Worm (Caenorhabditis elegans) whole organism, mixed stage, embryonic: Measurements from ENCODE around the gene gldi-8.

Experiments
- M03D4.4 ChIP-seq: sonication (generic microtip); optimal IDR thresholded peaks from 2 replicates; lab custom pipeline; 2017; ENCODE audit warnings: mild to moderate bottlenecking, missing genetic modification characterization, missing compliant biosample characterization
- bed-3 ChIP-seq: fragments of 200-800 bp; sonication (Bioruptor generic); optimal IDR thresholded peaks from 3 replicates; lab custom pipeline; 2018; ENCODE audit warnings: mild to moderate bottlenecking, missing genetic modification characterization, moderate library complexity, missing compliant biosample characterization
- blmp-1 ChIP-seq: fragments of 150-350 bp; optimal IDR thresholded peaks from 2 replicates; lab custom pipeline; 2014; ENCODE audit warnings: missing biosample characterization, missing genetic modification characterization
- ceh-39 ChIP-seq: fragments of 150-350 bp; optimal IDR thresholded peaks from 2 replicates; lab custom pipeline; 2014; ENCODE audit warnings: missing biosample characterization, missing genetic modification characterization
- ceh-43 ChIP-seq: fragments of 200-800 bp; sonication (Bioruptor generic); optimal IDR thresholded peaks from 2 replicates; lab custom pipeline; 2018; ENCODE audit warnings: mild to moderate bottlenecking, missing genetic modification characterization, moderate library complexity, missing compliant biosample characterization
- ceh-83 ChIP-seq: fragments of 200-800 bp; sonication (Bioruptor generic); optimal IDR thresholded peaks from 2 replicates; lab custom pipeline; 2018; ENCODE audit warnings: mild to moderate bottlenecking, missing genetic modification characterization, missing compliant biosample characterization
- ces-1 ChIP-seq: fragments of 150-350 bp; optimal IDR thresholded peaks from 2 replicates; lab custom pipeline; 2014; ENCODE audit warnings: missing biosample characterization, missing genetic modification reagents, missing genetic modification characterization
- cnd-1 ChIP-seq: fragments of 200-800 bp; sonication (Bioruptor generic); optimal IDR thresholded peaks from 2 replicates; lab custom pipeline; 2018; ENCODE audit warnings: mild to moderate bottlenecking, missing genetic modification characterization, missing compliant biosample characterization
- drap-1 ChIP-seq: fragments of 200-800 bp; sonication (Bioruptor generic); optimal IDR thresholded peaks from 3 replicates; lab custom pipeline; 2018; ENCODE audit warnings: mild to moderate bottlenecking, missing genetic modification characterization, missing compliant biosample characterization
- elt-1 ChIP-seq: sonication (generic microtip); optimal IDR thresholded peaks from 2 replicates; lab custom pipeline; 2017; ENCODE audit warnings: missing genetic modification characterization, mild to moderate bottlenecking, missing compliant biosample characterization, antibody characterized with exemption, moderate library complexity, borderline replicate concordance; ENCODE audit not compliant: insufficient read depth
- elt-3 ChIP-seq: fragments of 150-350 bp; optimal IDR thresholded peaks from 2 replicates; lab custom pipeline; 2014; ENCODE audit warnings: missing biosample characterization, missing genetic modification characterization
- flh-1 ChIP-seq: fragments of 200-800 bp; sonication (Bioruptor generic); optimal IDR thresholded peaks from 2 replicates; lab custom pipeline; 2018; ENCODE audit warnings: mild to moderate bottlenecking, missing genetic modification characterization, moderate library complexity, missing compliant biosample characterization
- ham-2 ChIP-seq: fragments of 200-800 bp; sonication (Bioruptor generic); optimal IDR thresholded peaks from 2 replicates; lab custom pipeline; 2018; ENCODE audit warnings: mild to moderate bottlenecking, missing genetic modification characterization, missing compliant biosample characterization
- hlh-1 ChIP-seq: fragments of 150-350 bp; optimal IDR thresholded peaks from 2 replicates; lab custom pipeline; 2014; ENCODE audit warnings: missing biosample characterization, missing genetic modification reagents, missing genetic modification characterization
- lin-13 ChIP-seq: fragments of 150-350 bp; optimal IDR thresholded peaks from 2 replicates; lab custom pipeline; 2014; ENCODE audit warnings: missing biosample characterization, missing genetic modification characterization
- lin-32 ChIP-seq: fragments of 200-800 bp; sonication (Bioruptor generic); optimal IDR thresholded peaks from 2 replicates; lab custom pipeline; 2018; ENCODE audit warnings: mild to moderate bottlenecking, missing genetic modification characterization, missing compliant biosample characterization
- lsy-2 ChIP-seq: fragments of 150-350 bp; optimal IDR thresholded peaks from 2 replicates; lab custom pipeline; 2014; ENCODE audit warnings: missing biosample characterization, missing genetic modification characterization
- mab-5 ChIP-seq: fragments of 150-350 bp; optimal IDR thresholded peaks from 2 replicates; lab custom pipeline; 2014; ENCODE audit warnings: missing biosample characterization, missing genetic modification characterization
- mep-1 ChIP-seq: fragments of 150-350 bp; optimal IDR thresholded peaks from 2 replicates; lab custom pipeline; 2017; ENCODE audit warnings: missing biosample characterization, missing genetic modification reagents, missing genetic modification characterization, inconsistent platforms
- mls-2 ChIP-seq: sonication (generic microtip); optimal IDR thresholded peaks from 2 replicates; lab custom pipeline; 2016; ENCODE audit warnings: mild to moderate bottlenecking, missing genetic modification characterization, moderate library complexity, missing compliant biosample characterization
- nhr-12 ChIP-seq: fragments of 150-350 bp; optimal IDR thresholded peaks from 2 replicates; lab custom pipeline; 2014; ENCODE audit warnings: missing biosample characterization, missing genetic modification characterization
- nhr-2 ChIP-seq: fragments of 150-350 bp; optimal IDR thresholded peaks from 2 replicates; lab custom pipeline; 2014; ENCODE audit warnings: missing biosample characterization, missing genetic modification characterization
- nhr-237 ChIP-seq: fragments of 150-350 bp; optimal IDR thresholded peaks from 2 replicates; lab custom pipeline; 2014; ENCODE audit warnings: missing biosample characterization, missing genetic modification characterization
- nhr-28 ChIP-seq: fragments of 150-350 bp; optimal IDR thresholded peaks from 2 replicates; lab custom pipeline; 2014; ENCODE audit warnings: missing biosample characterization, missing genetic modification characterization
- nhr-76 ChIP-seq: sonication (generic microtip); optimal IDR thresholded peaks from 2 replicates; lab custom pipeline; 2017; ENCODE audit warnings: missing biosample characterization, missing genetic modification characterization
- pha-4 ChIP-seq: fragments of 150-350 bp; optimal IDR thresholded peaks from 2 replicates; lab custom pipeline; 2018; ENCODE audit warnings: missing biosample characterization, missing genetic modification reagents, missing genetic modification characterization
- sem-2 ChIP-seq: fragments of 200-800 bp; sonication (Bioruptor generic); optimal IDR thresholded peaks from 2 replicates; lab custom pipeline; 2018; ENCODE audit warnings: mild to moderate bottlenecking, missing genetic modification characterization, missing compliant biosample characterization
- snpc-4 ChIP-seq: fragments of 150-350 bp; optimal IDR thresholded peaks from 2 replicates; lab custom pipeline; 2014; ENCODE audit warnings: missing biosample characterization, missing genetic modification characterization
- sptf-1 ChIP-seq: sonication (generic microtip); optimal IDR thresholded peaks from 2 replicates; lab custom pipeline; 2017; ENCODE audit warnings: mild to moderate bottlenecking, missing genetic modification characterization, moderate library complexity, missing compliant biosample characterization
- tbx-8 ChIP-seq: fragments of 200-800 bp; sonication (Bioruptor generic); optimal IDR thresholded peaks from 2 replicates; lab custom pipeline; 2018; ENCODE audit warnings: mild to moderate bottlenecking, missing genetic modification characterization, moderate library complexity, missing compliant biosample characterization
- unc-120 ChIP-seq: sonication (generic microtip); optimal IDR thresholded peaks from 2 replicates; lab custom pipeline; 2017; ENCODE audit warnings: missing genetic modification characterization, missing compliant biosample characterization; ENCODE audit not compliant: poor library complexity, severe bottlenecking
- unc-39 ChIP-seq: fragments of 150-350 bp; optimal IDR thresholded peaks from 2 replicates; lab custom pipeline; 2014; ENCODE audit warnings: missing biosample characterization, missing genetic modification characterization
- unc-62 ChIP-seq: fragments of 150-350 bp; optimal IDR thresholded peaks from 2 replicates; lab custom pipeline; 2014; ENCODE audit warnings: missing biosample characterization, missing genetic modification reagents, missing genetic modification characterization
- zip-8 ChIP-seq: fragments of 150-350 bp; optimal IDR thresholded peaks from 2 replicates; lab custom pipeline; 2014; ENCODE audit warnings: missing biosample characterization, missing genetic modification characterization
- ztf-11 ChIP-seq: fragments of 150-350 bp; optimal IDR thresholded peaks from 2 replicates; lab custom pipeline; 2014; ENCODE audit warnings: missing biosample characterization, missing genetic modification characterization

The gldi-8 gene

ce11 chrIII:12607302-12607701, 7.8 kb upstream of the gldi-8 start:
- TF ChIP-seq mls-2 (tag; lab: Kevin White, UChicago) (no peak), ceh-43 (GFP tag; lab: Kevin White, UChicago) (no peak), nhr-2 (tag; lab: Kevin White, UChicago) (peak; percentile 68), lin-32 (no peak), snpc-4 (tag; lab: Kevin White, UChicago) (no peak), drap-1 (GFP tag; lab: Kevin White, UChicago) (no peak), tbx-8 (no peak), unc-39 (no peak), zip-8 (tag; lab: Kevin White, UChicago) (peak; percentile 21), ceh-39 (tag; lab: Kevin White, UChicago) (no peak), ham-2 (no peak), sptf-1 (tag; lab: Kevin White, UChicago) (no peak), M03D4.4 (tag; lab: Kevin White, UChicago) (no peak)

ce11 chrIII:12606175-12606574, 6.6 kb upstream of the gldi-8 start:
- TF ChIP-seq nhr-237 (tag; lab: Kevin White, UChicago) = no peak
- no peak for TF ChIP-seq ces-1 (GFP tag; lab: Kevin White, UChicago)
- no peak for TF ChIP-seq ham-2
- TF ChIP-seq snpc-4 (tag; lab: Kevin White, UChicago) = no peak
- TF ChIP-seq nhr-76 (tag; lab: Kevin White, UChicago) = no peak

- TF ChIP-seq hlh-1 (no peak), unc-120 (tag; lab: Kevin White, UChicago) (no peak), drap-1 (GFP tag; lab: Kevin White, UChicago) (no peak), sptf-1 (tag; lab: Kevin White, UChicago) (peak; percentile 24)
Observed at ce11 chrIII:12602070-12602469, 2.5 kb upstream of the gldi-8 start.

- no peak for TF ChIP-seq elt-1
- no peak for TF ChIP-seq flh-1 (GFP tag; lab: Kevin White, UChicago)
- TF ChIP-seq cnd-1 (tag; lab: Kevin White, UChicago) = no peak
- TF ChIP-seq sem-2 (GFP tag; lab: Kevin White, UChicago) = peak; percentile 35
- peak; percentile 94 for TF ChIP-seq lin-13 (tag; lab: Kevin White, UChicago)
- peak; percentile 88 for TF ChIP-seq pha-4 (tag; lab: Kevin White, UChicago)
- TF ChIP-seq unc-62 = peak; percentile 58
- TF ChIP-seq unc-120 (tag; lab: Kevin White, UChicago) = peak; percentile 12
- TF ChIP-seq mls-2 (tag; lab: Kevin White, UChicago) = peak; percentile 19
- TF ChIP-seq bed-3 (GFP tag; lab: Kevin White, UChicago) = peak; percentile 26
- TF ChIP-seq unc-39 = no peak
- peak; percentile 8 for TF ChIP-seq mab-5 (tag; lab: Kevin White, UChicago)
- TF ChIP-seq sptf-1 (tag; lab: Kevin White, UChicago) = peak; percentile 55
- peak; percentile 59 for TF ChIP-seq ces-1 (GFP tag; lab: Kevin White, UChicago)
- peak; percentile 40 for TF ChIP-seq hlh-1
- peak; percentile 95 for TF ChIP-seq mep-1 (tag; lab: Kevin White, UChicago)
- no peak for TF ChIP-seq lin-32
- TF ChIP-seq M03D4.4 (tag; lab: Kevin White, UChicago) = no peak
- TF ChIP-seq nhr-76 (tag; lab: Kevin White, UChicago) = no peak
- TF ChIP-seq nhr-2 (tag; lab: Kevin White, UChicago) = no peak
- TF ChIP-seq ceh-43 (GFP tag; lab: Kevin White, UChicago) = peak; percentile 43
- no peak for TF ChIP-seq blmp-1 (tag; lab: Kevin White, UChicago)
- peak; percentile 0 for TF ChIP-seq ham-2
- peak; percentile 7 for TF ChIP-seq elt-3 (tag; lab: Kevin White, UChicago)
- no peak for TF ChIP-seq zip-8 (tag; lab: Kevin White, UChicago)
- TF ChIP-seq tbx-8 = no peak
- no peak for TF ChIP-seq drap-1 (GFP tag; lab: Kevin White, UChicago)
- TF ChIP-seq nhr-28 (tag; lab: Kevin White, UChicago) = no peak
- TF ChIP-seq ceh-83 (GFP tag; lab: Kevin White, UChicago) = no peak
- TF ChIP-seq snpc-4 (tag; lab: Kevin White, UChicago) = no peak
- TF ChIP-seq nhr-12 (tag; lab: Kevin White, UChicago) = no peak
- peak; percentile 99 for TF ChIP-seq ceh-39 (tag; lab: Kevin White, UChicago)
- peak; percentile 2 for TF ChIP-seq ztf-11 (tag; lab: Kevin White, UChicago)
- TF ChIP-seq lsy-2 = peak; percentile 97
- peak; percentile 71 for TF ChIP-seq nhr-237 (tag; lab: Kevin White, UChicago)
- TF ChIP-seq, all 35 proteins: peak for 19
Observed at ce11 chrIII:12598418-12599330, 855 bp downstream of the gldi-8 start.
